Worm (Caenorhabditis elegans) whole organism, L4/young adult: Measurements from ENCODE around the gene skr-9.

Experiments used
- W03F9.2 ChIP-seq: fragments of 150-350 bp; optimal IDR thresholded peaks from 2 replicates; lab custom pipeline; 2014; ENCODE audit warnings: missing biosample characterization, missing genetic modification characterization
- dao-5 ChIP-seq: sonication (generic microtip); optimal IDR thresholded peaks from 2 replicates; lab custom pipeline; 2016; ENCODE audit warnings: missing genotype, missing genetic modification characterization, moderate library complexity, missing compliant biosample characterization
- him-1 ChIP-seq: sonication (generic microtip); optimal IDR thresholded peaks from 2 replicates; lab custom pipeline; 2016; ENCODE audit warnings: missing genotype, missing genetic modification reagents, missing genetic modification characterization, missing compliant biosample characterization

skr-9 gene

DNA sequence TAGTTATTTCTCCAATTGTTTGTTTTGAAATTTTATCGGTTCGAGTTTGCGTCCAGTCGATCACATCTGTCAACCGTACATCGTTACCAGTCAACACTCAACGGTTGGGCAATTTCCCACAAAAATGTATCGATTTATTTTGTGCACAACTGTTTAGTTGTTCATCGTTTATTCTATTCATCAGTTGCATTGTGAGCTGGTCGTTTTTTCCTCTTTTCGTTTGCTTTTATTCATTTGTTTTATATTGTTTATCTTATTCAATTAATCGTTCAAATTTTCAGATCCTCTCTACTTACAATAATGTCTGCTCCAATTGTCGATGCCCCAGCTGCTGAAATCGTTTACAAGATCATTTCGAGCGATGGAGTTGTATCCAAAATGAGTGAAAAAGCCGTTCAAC, 3.6 kb downstream of the skr-9 start, which contains the start of gene skr-12:
TSS of gene skr-12 (plus strand) at position 301 of the 400 bp plus-strand sequence.
- TF ChIP-seq him-1 (no peak), W03F9.2 (tag; lab: Kevin White, UChicago) (no peak), dao-5 (tag; lab: Kevin White, UChicago) (no peak)

- TF ChIP-seq dao-5 (tag; lab: Kevin White, UChicago), result no peak
- TF ChIP-seq him-1, result no peak
- no peak for TF ChIP-seq W03F9.2 (tag; lab: Kevin White, UChicago)
Observed at ce11 chrIV:17171732-17172131, 8.4 kb downstream of the skr-9 start.

- TF ChIP-seq dao-5 (tag; lab: Kevin White, UChicago) (no peak), him-1 (no peak), W03F9.2 (tag; lab: Kevin White, UChicago) (no peak)
Observed at ce11 chrIV:17174087-17174486, 10.7 kb downstream of the skr-9 start.

DNA sequence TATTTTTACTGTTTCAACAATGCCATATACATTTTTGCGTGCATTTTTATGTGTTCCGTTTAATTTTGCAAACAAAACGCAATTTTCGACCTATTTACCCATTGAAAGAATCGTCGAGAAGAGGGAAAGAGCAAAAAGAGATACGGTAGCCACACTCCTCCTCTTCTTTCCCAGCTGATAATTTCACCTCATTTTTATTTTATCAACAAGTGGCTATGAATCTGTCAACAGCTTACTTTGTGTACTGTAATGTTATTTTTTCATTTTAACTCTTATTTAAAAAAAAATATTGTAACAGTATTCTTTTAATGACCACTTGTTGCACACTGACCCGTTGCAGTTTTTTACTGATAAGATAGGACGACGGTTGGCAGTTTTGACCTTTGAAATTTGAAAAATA, 11.6 kb downstream of the skr-9 start:
- TF ChIP-seq dao-5 (tag; lab: Kevin White, UChicago), result no peak
- TF ChIP-seq W03F9.2 (tag; lab: Kevin White, UChicago), result no peak

DNA sequence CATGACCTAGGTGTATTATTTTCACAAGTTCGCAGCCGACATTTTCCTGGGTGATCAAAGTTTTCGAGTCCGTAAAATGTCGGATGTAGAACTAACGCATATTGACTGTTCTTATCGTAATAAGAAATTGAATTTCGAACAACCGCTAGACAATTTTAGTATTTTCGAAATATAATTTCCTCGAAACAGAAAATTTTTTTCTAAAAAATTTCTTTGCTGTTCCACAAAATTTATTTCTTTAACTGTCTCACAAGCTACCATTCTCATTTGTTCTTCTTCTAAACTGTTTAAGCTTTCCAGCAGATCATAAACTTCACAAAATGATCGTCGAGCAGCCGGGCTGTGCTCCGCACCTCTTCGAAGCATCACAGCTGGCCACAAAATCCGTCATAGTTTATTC, 12.8 kb downstream of the skr-9 start, which contains the start of gene C52D10.3:
TSS of gene C52D10.3 (plus strand) at position 301 of the 400 bp plus-strand sequence.
- TF ChIP-seq dao-5 (tag; lab: Kevin White, UChicago) (no peak), W03F9.2 (tag; lab: Kevin White, UChicago) (no peak), him-1 (no peak)

DNA sequence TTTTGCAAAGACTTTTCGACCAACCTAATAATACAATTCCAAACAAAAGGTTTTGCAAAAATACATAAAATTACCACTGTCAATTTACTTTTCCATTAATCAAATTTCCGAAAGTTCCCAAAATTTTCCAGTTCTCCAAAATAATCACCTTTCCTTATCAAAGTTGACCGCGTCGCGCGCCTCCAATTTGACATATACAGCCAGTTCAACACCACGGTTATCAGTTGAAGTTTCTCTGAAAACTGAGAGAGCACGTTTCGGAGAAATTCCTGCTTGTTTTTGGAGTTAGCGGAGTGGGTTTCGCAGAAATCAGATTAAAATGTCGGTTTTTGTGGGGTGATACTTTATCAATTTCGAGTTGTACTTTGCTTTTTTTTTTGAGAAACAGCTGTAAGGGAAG, 15.7 kb downstream of the skr-9 start:
- TF ChIP-seq dao-5 (tag; lab: Kevin White, UChicago) (no peak), him-1 (no peak), W03F9.2 (tag; lab: Kevin White, UChicago) (no peak)

DNA sequence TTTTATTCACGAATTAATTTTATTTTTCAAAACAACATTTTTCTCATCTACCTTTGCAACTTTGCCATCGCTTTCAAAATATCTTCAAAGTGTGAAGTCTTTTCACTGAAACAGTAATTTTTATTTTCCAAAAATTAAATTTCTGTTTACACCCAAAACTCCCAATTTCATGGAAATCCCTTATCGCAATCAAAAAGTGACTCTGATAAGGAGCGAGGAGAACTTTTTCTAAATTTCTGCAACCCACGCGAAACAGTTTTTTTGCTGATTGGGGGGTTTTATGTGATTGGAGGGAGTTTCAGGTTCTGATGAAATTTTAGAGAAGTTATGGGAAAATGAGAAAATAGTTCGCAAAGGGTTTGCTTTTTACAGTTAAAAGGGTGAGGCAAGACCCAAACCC, 16.2 kb downstream of the skr-9 start:
- TF ChIP-seq him-1, result no peak
- no peak for TF ChIP-seq W03F9.2 (tag; lab: Kevin White, UChicago)
- TF ChIP-seq dao-5 (tag; lab: Kevin White, UChicago), result no peak

DNA sequence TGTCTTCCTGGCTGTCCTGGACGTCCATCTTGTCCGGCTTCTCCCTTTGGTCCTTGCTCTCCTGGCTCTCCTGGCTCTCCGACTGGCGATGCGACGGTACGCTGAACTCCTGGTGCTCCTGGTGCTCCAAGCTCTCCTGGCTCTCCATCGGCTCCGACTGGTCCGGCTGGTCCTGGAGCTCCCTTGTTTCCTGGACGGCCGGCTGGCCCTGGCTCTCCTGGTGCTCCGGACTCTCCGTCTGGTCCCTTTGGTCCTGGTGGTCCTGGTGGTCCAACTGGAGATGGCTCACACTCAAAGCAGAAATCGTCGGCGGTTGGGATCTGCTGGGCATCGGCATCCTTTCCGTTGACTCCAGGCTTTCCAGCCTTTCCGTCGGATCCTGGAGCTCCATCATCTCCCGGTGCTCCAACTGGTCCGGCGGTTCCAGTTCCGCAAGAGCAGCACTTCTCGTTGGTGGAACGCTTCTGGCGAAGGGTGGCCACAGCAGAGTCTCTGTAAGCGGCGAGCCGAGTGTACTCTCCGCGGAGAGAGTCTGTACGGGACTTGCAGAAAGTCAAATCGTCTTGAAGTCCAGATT, 19.7 kb downstream of the skr-9 start:
- no peak for TF ChIP-seq him-1

DNA sequence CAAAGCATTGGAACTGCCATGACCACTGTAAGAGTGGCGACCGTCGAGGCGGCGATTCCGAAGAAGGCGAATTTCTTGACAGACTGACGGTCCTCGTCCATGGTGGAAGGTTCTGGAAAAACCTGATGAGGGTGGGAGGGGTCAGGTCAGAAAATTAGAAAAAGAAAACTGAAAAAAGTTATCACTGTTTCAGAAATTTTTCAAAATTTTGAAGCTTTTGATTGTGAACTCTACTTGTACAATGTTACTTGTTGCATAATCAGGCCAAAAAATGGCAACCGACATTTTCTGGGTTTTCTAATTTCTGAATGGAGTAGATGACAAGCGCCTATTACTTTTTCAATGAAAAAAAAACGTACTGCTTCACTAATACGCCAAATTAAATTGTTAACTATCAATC, 20.3 kb downstream of the skr-9 start, which contains the start of gene col-138:
TSS of gene col-138 (minus strand) at position 101 of the 400 bp plus-strand sequence.
- no peak for TF ChIP-seq him-1
- no peak for TF ChIP-seq dao-5 (tag; lab: Kevin White, UChicago)
- no peak for TF ChIP-seq W03F9.2 (tag; lab: Kevin White, UChicago)

DNA sequence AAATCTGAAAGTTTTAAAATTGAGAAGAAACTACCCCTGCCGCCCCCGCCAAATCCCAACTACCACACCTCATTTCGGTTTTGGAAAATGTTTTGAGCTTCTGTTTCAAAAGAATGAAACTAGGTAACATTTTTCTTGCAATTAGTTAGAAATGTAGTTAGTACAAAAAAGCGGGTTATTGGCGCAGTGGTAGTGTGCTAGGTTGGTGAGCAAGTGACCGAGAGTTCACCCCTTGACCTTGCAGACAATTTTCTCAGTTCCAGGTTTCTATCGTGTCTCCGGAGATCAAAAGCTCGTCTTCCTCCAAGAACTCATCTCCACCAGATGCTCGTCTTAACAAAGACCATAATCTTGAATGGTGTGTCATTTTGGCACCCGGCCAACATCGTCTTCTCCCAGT, 25.8 kb downstream of the skr-9 start:
- TF ChIP-seq W03F9.2 (tag; lab: Kevin White, UChicago) (no peak), dao-5 (tag; lab: Kevin White, UChicago) (no peak), him-1 (no peak)

ce11 chrIV:17191791-17192190, 28.4 kb downstream of the skr-9 start, which contains the start of gene flp-17:
Gene flp-17, minus strand, starts transcription at chrIV:17191891.
- no peak for TF ChIP-seq W03F9.2 (tag; lab: Kevin White, UChicago)
- no peak for TF ChIP-seq dao-5 (tag; lab: Kevin White, UChicago)
- TF ChIP-seq him-1, result no peak

DNA sequence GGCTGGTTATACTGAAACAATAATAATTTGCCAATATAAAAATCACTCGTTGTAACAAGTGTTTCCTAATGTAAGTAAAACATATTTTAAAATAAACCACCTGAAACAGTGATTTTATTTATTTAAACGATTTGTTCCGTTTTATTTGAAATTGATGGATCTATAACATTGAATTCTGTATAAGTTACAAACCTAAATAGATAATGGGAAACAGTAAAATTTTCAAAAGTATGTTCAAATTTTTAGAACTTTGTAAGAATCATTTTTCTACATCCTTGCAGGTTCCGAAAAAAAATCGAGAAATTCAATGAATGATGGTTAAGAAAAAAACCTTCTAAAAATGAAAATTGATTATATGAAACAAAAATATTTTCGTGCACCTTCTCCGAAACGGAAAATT, 30.1 kb downstream of the skr-9 start:
- TF ChIP-seq W03F9.2 (tag; lab: Kevin White, UChicago) (no peak), him-1 (no peak), dao-5 (tag; lab: Kevin White, UChicago) (no peak)

DNA sequence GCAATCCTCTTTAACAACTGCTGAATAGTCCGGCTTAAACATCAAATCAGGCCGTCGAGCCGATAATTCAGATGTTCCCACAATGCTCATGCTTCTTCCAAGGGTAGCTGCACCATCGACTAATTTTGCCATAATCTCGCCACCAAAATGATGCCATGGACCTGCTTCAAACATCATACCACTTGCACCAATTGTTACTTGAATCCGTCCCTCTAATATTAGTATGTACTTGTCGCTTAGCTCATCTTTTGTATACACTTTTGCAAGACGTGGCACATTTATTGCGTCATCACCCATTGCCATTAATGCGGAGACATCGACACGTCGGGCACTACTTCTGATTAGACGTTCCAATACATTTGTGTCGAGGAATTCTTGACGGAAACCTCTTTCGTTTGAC, 36.3 kb downstream of the skr-9 start:
- TF ChIP-seq W03F9.2 (tag; lab: Kevin White, UChicago), result no peak
- TF ChIP-seq dao-5 (tag; lab: Kevin White, UChicago), result no peak
- TF ChIP-seq him-1, result no peak

DNA sequence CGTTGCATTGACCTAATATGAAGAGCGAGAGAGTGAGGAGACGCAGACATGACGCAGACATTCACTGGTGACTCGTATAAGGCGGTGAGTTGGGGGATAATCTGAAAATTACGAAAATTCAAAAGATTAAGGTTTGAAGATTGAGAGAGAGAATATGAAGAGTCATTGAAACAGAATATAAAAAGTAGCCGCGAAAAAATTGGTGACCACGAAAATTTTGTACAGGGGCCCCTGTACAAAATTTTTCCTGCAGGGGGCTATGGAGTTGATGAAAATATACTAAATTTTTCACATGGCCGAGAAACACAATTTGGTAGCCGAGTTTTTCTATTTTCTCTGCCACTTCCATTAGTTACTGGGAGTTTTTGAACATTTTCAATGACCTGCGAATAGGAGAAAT, 43.4 kb downstream of the skr-9 start, which contains the start of gene cnnm-1:
TSS of gene cnnm-1 (minus strand) at position 101 of the 400 bp plus-strand sequence.
- TF ChIP-seq W03F9.2 (tag; lab: Kevin White, UChicago) (no peak), dao-5 (tag; lab: Kevin White, UChicago) (no peak), him-1 (no peak)

DNA sequence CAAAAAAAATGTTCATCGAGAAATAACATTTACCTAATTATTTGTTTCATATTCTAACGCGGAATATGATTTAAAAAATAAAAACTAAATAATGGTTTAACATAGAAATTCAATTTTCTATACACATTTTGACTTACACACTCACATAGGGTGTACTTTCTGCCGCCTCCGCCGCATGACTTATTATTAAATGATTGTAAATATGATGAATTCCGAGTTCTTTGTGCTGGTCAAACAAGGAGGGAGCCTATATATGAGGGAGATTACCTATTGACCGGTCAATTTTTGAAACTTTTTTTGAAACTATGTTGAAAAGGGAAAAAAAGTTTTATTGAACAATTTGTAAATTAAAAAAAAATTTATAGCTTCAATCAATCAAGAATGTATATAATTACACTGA, 44.5 kb downstream of the skr-9 start:
- TF ChIP-seq him-1 (no peak), dao-5 (tag; lab: Kevin White, UChicago) (no peak), W03F9.2 (tag; lab: Kevin White, UChicago) (no peak)
